Worm (Caenorhabditis elegans) whole organism, L2 larva: ENCODE data around the gene ins-14.
"Not testable (repeated sequence)": the region's sequence is repeated elsewhere in the genome, so short reads cannot be mapped to it uniquely, and the experiment has no call there.

ENCODE experiments used
- C34F6.9 ChIP-seq: fragments of 150-350 bp; optimal IDR thresholded peaks from 2 replicates; lab custom pipeline; 2014; ENCODE audit warnings: missing biosample characterization, missing genetic modification characterization
- F13H6.1 ChIP-seq: sonication (generic microtip); optimal IDR thresholded peaks from 2 replicates; lab custom pipeline; 2016; ENCODE audit warnings: missing genetic modification characterization, missing compliant biosample characterization
- R02D3.7 ChIP-seq: fragments of 150-350 bp; optimal IDR thresholded peaks from 2 replicates; lab custom pipeline; 2014; ENCODE audit warnings: missing biosample characterization, missing genetic modification characterization
- ZK546.5 ChIP-seq: sonication (generic microtip); optimal IDR thresholded peaks from 2 replicates; lab custom pipeline; 2017; ENCODE audit warnings: missing biosample characterization, missing genetic modification characterization
- alr-1 ChIP-seq: fragments of 150-350 bp; optimal IDR thresholded peaks from 2 replicates; lab custom pipeline; 2014; ENCODE audit warnings: missing biosample characterization, missing genetic modification characterization
- aly-2 ChIP-seq: fragments of 150-350 bp; optimal IDR thresholded peaks from 2 replicates; lab custom pipeline; 2014; ENCODE audit warnings: missing biosample characterization, missing genetic modification characterization
- ceh-16 ChIP-seq: fragments of 150-350 bp; optimal IDR thresholded peaks from 2 replicates; lab custom pipeline; 2014; ENCODE audit warnings: missing biosample characterization, missing genetic modification characterization
- dmd-4 ChIP-seq: sonication (generic microtip); optimal IDR thresholded peaks from 2 replicates; lab custom pipeline; 2017; ENCODE audit warnings: missing biosample characterization, missing genetic modification characterization
- egl-27 ChIP-seq: sonication (generic microtip); optimal IDR thresholded peaks from 3 replicates; lab custom pipeline; 2017; ENCODE audit warnings: missing biosample characterization, missing genetic modification reagents, missing genetic modification characterization
- elt-3 ChIP-seq: sonication (generic microtip); optimal IDR thresholded peaks from 2 replicates; lab custom pipeline; 2017; ENCODE audit warnings: missing biosample characterization, missing genetic modification characterization
- fos-1 ChIP-seq: fragments of 150-350 bp; optimal IDR thresholded peaks from 2 replicates; lab custom pipeline; 2014; ENCODE audit warnings: missing biosample characterization, missing genetic modification characterization
- gmeb-1 ChIP-seq: fragments of 150-350 bp; optimal IDR thresholded peaks from 2 replicates; lab custom pipeline; 2014; ENCODE audit warnings: missing biosample characterization, missing genetic modification characterization
- lin-11 ChIP-seq: fragments of 150-350 bp; sonication (generic microtip); optimal IDR thresholded peaks from 2 replicates; lab custom pipeline; 2014; ENCODE audit warnings: missing biosample characterization, missing genetic modification characterization, inconsistent platforms, mixed read lengths
- lin-39 ChIP-seq: fragments of 150-350 bp; optimal IDR thresholded peaks from 2 replicates; lab custom pipeline; 2014; ENCODE audit warnings: missing biosample characterization, missing genetic modification reagents, missing genetic modification characterization
- lsy-2 ChIP-seq, 2 experiments: fragments of 150-350 bp in 1 of 2; sonication (generic microtip) in 1 of 2; optimal IDR thresholded peaks; 2 replicates each; lab custom pipeline; 2014 to 2017; ENCODE audit warnings: missing biosample characterization in 2 of 2, missing genetic modification characterization in 2 of 2
- nhr-10 ChIP-seq: sonication (generic microtip); optimal IDR thresholded peaks from 2 replicates; lab custom pipeline; 2017; ENCODE audit warnings: missing biosample characterization, missing genetic modification characterization
- nhr-12 ChIP-seq: fragments of 150-350 bp; optimal IDR thresholded peaks from 2 replicates; lab custom pipeline; 2014; ENCODE audit warnings: missing biosample characterization, missing genetic modification characterization
- nhr-129 ChIP-seq: fragments of 150-350 bp; optimal IDR thresholded peaks from 2 replicates; lab custom pipeline; 2014; ENCODE audit warnings: missing biosample characterization, missing genetic modification characterization
- nhr-21 ChIP-seq: fragments of 150-350 bp; optimal IDR thresholded peaks from 2 replicates; lab custom pipeline; 2014; ENCODE audit warnings: missing biosample characterization, missing genetic modification characterization
- nhr-6 ChIP-seq: fragments of 150-350 bp; optimal IDR thresholded peaks from 2 replicates; lab custom pipeline; 2014; ENCODE audit warnings: missing biosample characterization, missing genetic modification characterization
- nhr-77 ChIP-seq: fragments of 150-350 bp; optimal IDR thresholded peaks from 2 replicates; lab custom pipeline; 2014; ENCODE audit warnings: missing biosample characterization, missing genetic modification characterization
- peb-1 ChIP-seq: fragments of 150-350 bp; optimal IDR thresholded peaks from 2 replicates; lab custom pipeline; 2014; ENCODE audit warnings: missing biosample characterization, missing genetic modification characterization
- snpc-4 ChIP-seq: fragments of 150-350 bp; optimal IDR thresholded peaks from 2 replicates; lab custom pipeline; 2014; ENCODE audit warnings: missing biosample characterization, missing genetic modification characterization
- unc-62 ChIP-seq: fragments of 150-350 bp; optimal IDR thresholded peaks from 2 replicates; lab custom pipeline; 2014; ENCODE audit warnings: missing biosample characterization, missing genetic modification reagents, missing genetic modification characterization
- ztf-1 ChIP-seq: fragments of 200-800 bp; sonication (Bioruptor generic); conservative IDR thresholded peaks from 2 replicates; pipeline ENCODE4 v1.3.6; 2022; ENCODE audit warnings: missing genetic modification characterization, missing compliant biosample characterization
- ztf-4 ChIP-seq: fragments of 150-350 bp; optimal IDR thresholded peaks from 2 replicates; lab custom pipeline; 2014; ENCODE audit warnings: missing biosample characterization, missing genetic modification characterization

The ins-14 gene

DNA sequence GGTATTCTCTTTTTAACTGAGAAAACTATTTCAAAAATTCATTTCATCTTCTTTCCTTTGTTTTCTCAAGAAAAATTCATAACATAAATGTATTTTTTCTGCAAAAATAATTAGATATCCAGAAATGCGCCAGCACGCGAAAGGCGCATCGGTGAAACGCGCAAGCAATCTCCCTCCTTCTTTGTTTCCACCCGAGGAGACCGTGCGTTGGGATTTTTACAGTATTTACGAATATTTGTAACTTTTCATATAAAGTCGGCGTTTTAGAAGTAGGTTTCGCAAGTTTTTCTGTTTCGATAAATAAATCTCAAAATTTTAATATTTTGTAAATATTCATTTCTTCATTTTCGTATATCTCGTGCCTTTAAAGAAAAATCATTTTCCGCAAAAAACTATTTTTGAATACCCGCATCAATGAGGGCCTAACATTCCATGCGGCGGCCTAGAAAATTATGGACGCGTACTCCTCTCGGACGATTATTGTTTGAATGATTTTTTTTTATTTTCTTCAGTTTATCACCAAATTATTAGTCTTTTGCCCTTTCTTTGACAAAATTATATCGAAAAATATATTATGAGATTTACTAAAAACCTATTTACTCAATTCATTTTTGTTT, 30.9 kb upstream of the ins-14 start, which contains the start of gene ssup-72 (continued):
- no peak for TF ChIP-seq lin-39 (tag; lab: Kevin White, UChicago)
- no peak for TF ChIP-seq alr-1 (tag; lab: Kevin White, UChicago)
- TF ChIP-seq nhr-10 (tag; lab: Kevin White, UChicago), result no peak

DNA sequence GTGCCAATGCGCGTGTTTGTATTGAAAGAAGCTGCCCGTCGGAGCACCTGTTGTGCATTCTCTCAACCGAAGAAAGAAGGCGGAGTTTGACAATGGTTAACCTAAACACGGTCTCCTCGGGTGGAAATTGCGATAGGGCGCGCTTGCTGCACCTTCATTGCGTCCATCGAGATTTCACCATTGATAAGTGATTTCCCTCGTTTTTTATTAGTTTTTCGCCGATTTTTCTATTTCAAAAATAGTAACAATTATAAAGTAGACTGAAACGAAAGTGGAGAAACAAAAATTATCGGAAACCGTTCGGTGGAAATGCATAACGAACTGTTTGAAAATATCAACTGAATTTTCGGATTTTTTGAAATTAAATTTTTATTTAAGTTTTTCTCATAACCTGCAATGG, 29.5 kb upstream of the ins-14 start, which contains the start of gene agr-1:
Gene agr-1 (minus strand): TSS at position 101 of the 400 bp plus-strand sequence.
- TF ChIP-seq lin-11, nhr-77, nhr-6 (tag; lab: Kevin White, UChicago): not testable (repeated sequence)

DNA sequence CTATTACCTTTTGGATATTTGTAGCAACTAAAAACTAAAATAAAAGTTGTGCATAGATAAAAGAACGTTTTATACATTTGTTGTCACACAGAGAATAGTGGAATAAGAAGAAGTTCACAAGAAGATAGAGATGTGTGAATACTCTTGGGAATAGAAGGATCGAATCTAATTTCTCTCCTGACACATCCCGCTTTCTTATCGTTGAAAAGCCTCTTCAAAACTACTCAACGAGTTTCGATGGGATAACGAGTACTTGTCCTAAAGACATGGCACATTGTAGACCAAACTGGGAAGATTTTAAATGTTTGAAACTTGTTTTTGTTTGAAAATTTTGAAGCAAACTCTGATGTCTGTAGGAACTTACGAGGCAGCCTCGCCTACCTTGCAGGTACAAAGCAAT, 26.9 kb upstream of the ins-14 start:
- TF ChIP-seq alr-1 (tag; lab: Kevin White, UChicago), result no peak

DNA sequence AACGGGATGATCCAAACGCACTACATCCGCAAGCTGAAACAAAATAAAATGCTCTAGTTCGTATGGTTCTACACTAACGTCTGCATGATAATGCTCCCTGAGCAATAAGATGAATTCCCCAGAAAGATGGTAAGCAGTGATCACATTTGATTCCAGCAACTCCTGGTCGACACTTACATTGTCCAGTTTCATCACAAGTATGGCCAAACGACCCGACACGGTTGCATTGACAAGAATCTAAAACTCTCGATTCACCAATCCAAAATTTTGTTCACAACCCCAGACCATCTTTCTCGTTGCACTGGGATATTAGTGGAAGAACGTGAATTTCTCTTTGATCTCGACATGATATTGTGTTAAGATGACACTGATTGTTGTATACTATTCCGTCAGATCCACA, 24.4 kb upstream of the ins-14 start:
- TF ChIP-seq nhr-10 (tag; lab: Kevin White, UChicago), result no peak
- TF ChIP-seq nhr-12 (tag; lab: Kevin White, UChicago), result no peak
- TF ChIP-seq aly-2 (tag; lab: Kevin White, UChicago), result no peak
- TF ChIP-seq unc-62 (GFP tag; lab: Kevin White, UChicago), result no peak
- TF ChIP-seq ztf-1, result no peak
- TF ChIP-seq nhr-21 (tag; lab: Kevin White, UChicago), result no peak
- no peak for TF ChIP-seq R02D3.7 (tag; lab: Kevin White, UChicago)
- no peak for TF ChIP-seq peb-1 (tag; lab: Kevin White, UChicago)
- no peak for TF ChIP-seq nhr-129 (tag; lab: Kevin White, UChicago)
- no peak for TF ChIP-seq F13H6.1 (tag; lab: Kevin White, UChicago)
- no peak for TF ChIP-seq elt-3 (tag; lab: Kevin White, UChicago)
- no peak for TF ChIP-seq dmd-4 (tag; lab: Kevin White, UChicago)
- no peak for TF ChIP-seq ceh-16 (tag; lab: Kevin White, UChicago)
- no peak for TF ChIP-seq lsy-2 (tag; optimal IDR thresholded peaks at IDR 0.05; lab: Kevin White, UChicago)
- no peak for TF ChIP-seq ZK546.5 (tag; lab: Kevin White, UChicago)
- TF ChIP-seq egl-27 (tag; lab: Kevin White, UChicago), result no peak

DNA sequence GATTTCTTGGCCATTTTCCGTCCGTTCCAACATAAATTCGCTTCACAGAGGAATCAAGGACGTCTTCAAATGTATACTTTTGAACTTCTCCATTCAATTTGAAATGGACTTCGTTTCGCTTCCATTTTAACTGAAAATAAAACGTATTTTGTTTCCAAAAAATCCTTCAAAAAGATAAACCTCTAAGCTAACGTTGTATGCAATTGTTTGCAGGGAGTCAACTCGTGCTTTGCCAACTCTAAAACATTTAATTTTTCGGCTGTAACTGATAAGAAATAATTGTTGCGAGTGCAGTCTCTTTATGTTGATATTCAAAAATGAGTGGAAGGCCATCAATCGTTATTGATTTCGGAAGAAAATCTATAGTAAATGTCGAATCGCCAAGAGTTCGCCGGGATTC, 22.4 kb upstream of the ins-14 start, which contains the start of gene F41G3.18:
Gene F41G3.18 (plus strand): TSS at position 301 of the 400 bp plus-strand sequence.
- TF ChIP-seq nhr-6 (tag; lab: Kevin White, UChicago) (no peak), C34F6.9 (tag; lab: Kevin White, UChicago) (no peak), fos-1 (tag; lab: Kevin White, UChicago) (peak; percentile 35)

DNA sequence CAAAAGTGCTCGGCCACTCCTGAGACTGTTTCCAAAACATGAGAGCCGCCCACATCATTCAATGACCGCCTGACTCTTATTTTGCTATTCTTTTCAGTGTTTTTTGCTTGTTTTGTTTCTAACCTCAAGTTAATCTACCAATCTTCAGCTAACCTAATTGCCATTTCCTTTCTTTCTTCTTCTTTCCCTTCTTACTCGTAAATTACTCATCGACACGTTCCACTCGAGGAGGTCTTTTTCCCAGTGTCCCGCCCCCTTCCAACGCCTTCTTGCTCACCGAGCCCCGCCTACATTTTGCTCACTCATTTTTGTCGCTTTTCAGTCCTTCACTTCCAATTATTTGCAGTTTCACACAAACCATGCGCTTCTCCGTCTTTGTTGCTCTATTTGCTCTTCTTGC, 19.1 kb upstream of the ins-14 start, which contains the start of gene nlp-50:
Gene nlp-50 (plus strand): TSS at position 301 of the 400 bp plus-strand sequence.
- TF ChIP-seq peb-1 (tag; lab: Kevin White, UChicago), result no peak
- no peak for TF ChIP-seq snpc-4
- no peak for TF ChIP-seq gmeb-1
- no peak for TF ChIP-seq ztf-4 (tag; lab: Kevin White, UChicago)

DNA sequence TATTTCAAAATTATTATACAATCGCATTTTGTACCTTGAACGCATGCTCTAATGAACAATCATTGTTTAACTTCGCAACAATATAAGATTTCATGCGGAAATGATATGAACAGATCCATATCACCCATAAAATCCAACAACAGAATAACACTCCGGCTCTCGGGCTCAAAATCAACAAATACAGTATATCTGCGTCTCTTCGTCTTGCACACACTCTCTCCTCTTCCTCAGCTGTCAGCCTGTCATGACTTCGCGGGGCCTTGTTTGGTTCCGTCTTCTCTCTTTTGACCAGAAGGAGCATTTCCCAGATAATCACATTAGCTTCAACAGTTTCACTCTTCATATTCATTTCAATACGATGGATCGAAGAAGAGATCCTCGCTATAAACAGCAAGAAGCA, 10.6 kb upstream of the ins-14 start, which contains the start of gene F41G3.3:
Gene F41G3.3 (plus strand): TSS at position 301 of the 400 bp plus-strand sequence.
- no peak for TF ChIP-seq C34F6.9 (tag; lab: Kevin White, UChicago)
- no peak for TF ChIP-seq R02D3.7 (tag; lab: Kevin White, UChicago)

DNA sequence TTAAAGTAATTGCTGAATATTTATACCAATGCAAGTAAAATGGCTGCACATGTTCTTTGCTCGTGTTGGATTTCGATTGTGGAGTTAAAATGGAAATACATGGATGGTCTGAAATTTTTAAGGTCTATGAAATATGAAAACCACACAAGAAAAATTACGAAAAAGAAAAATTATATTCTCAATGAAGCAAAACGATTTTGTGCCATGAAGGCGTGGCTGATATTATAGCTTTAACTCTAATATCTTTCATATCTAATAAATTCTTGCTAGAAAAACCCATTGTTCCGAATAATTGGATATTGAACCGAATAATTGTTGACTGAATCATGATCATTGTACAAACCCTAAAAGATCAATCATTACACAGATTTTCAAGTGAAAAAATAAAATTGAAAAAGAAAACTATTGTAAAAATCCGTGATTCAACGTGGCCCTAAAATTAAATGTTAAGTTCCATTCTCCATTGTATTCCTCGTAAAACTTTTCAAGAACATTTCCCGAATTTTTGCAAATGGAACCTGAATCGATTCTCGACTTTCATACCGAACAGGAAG, 9.1 kb upstream of the ins-14 start, which contains the start of the genes srx-95 and fis-1:
Gene srx-95 (minus strand): TSS at position 101 of the 554 bp plus-strand sequence.
Gene fis-1 (plus strand): TSS at position 504 of the 554 bp plus-strand sequence.
- TF ChIP-seq elt-3 (tag; lab: Kevin White, UChicago), result no peak
- TF ChIP-seq, all 48 proteins: peak for 0
